Worm (Caenorhabditis elegans) whole organism, midembryonic: ENCODE measurements around the gene wsp-1.

Experiments
- T22C8.4 ChIP-seq: fragments of 200-800 bp; sonication (Bioruptor generic); IDR thresholded peaks from 2 replicates; pipeline ENCODE4 v1.3.6; 2022; ENCODE audit warnings: missing genetic modification characterization, missing compliant biosample characterization
- cog-1 ChIP-seq: sonication (generic microtip); optimal IDR thresholded peaks from 2 replicates; lab custom pipeline; 2016; ENCODE audit warnings: missing genetic modification characterization, missing compliant biosample characterization
- klf-2 ChIP-seq: fragments of 200-800 bp; sonication (Bioruptor generic); conservative IDR thresholded peaks from 2 replicates; pipeline ENCODE4 v1.3.6; 2022; ENCODE audit warnings: missing genetic modification reagents, missing genetic modification characterization, missing compliant biosample characterization
- med-1 ChIP-seq: sonication (generic microtip); optimal IDR thresholded peaks from 2 replicates; lab custom pipeline; 2017; ENCODE audit warnings: missing genetic modification characterization, mild to moderate bottlenecking, missing compliant biosample characterization, antibody characterized with exemption, missing genetic modification reagents; ENCODE audit not compliant: insufficient read depth
- ref-1 ChIP-seq: fragments of 200-800 bp; sonication (Bioruptor generic); conservative IDR thresholded peaks from 2 replicates; pipeline ENCODE4 v1.3.6; 2022; ENCODE audit warnings: missing genetic modification reagents, missing genetic modification characterization, missing compliant biosample characterization
- ztf-23 ChIP-seq: fragments of 200-800 bp; sonication (Bioruptor generic); IDR thresholded peaks from 2 replicates; pipeline ENCODE4 v1.3.6; 2022; ENCODE audit warnings: missing genetic modification reagents, missing genetic modification characterization, missing compliant biosample characterization
- ztf-29 ChIP-seq: fragments of 200-800 bp; sonication (Bioruptor generic); IDR thresholded peaks from 2 replicates; pipeline ENCODE4 v1.3.6; 2022; ENCODE audit warnings: missing genetic modification reagents, missing genetic modification characterization, missing compliant biosample characterization

- TF ChIP-seq ztf-23 (GFP tag; lab: Robert Waterston, UW) (no peak), T22C8.4 (GFP tag; lab: Robert Waterston, UW) (no peak), klf-2 (GFP tag; lab: Robert Waterston, UW) (no peak), ztf-29 (GFP tag; lab: Robert Waterston, UW) (no peak), cog-1 (no peak), ref-1 (GFP tag; lab: Robert Waterston, UW) (no peak), med-1 (no peak)
Measured at ce11 chrIV:8205272-8206098, 6.7 kb upstream of the wsp-1 start, which contains the start of gene hgrs-1.
